Worm (Caenorhabditis elegans) whole organism, young adult: ENCODE measurements around the gene crh-2.

Experiments used
- C17E4.6 ChIP-seq: fragments of 200-800 bp; sonication (Bioruptor generic); IDR thresholded peaks from 2 replicates; pipeline ENCODE4 v1.3.6; 2022; ENCODE audit warnings: missing genetic modification reagents, missing genetic modification characterization, missing compliant biosample characterization
- K12H6.12 ChIP-seq: fragments of 200-800 bp; sonication (Bioruptor generic); optimal IDR thresholded peaks from 2 replicates; lab custom pipeline; 2018; ENCODE audit warnings: mild to moderate bottlenecking, missing genetic modification characterization, missing compliant biosample characterization
- T26A5.8 ChIP-seq: sonication (generic microtip); optimal IDR thresholded peaks from 2 replicates; lab custom pipeline; 2016; ENCODE audit warnings: missing genetic modification characterization, missing compliant biosample characterization
- akir-1 ChIP-seq: fragments of 200-800 bp; sonication (Bioruptor generic); optimal IDR thresholded peaks from 2 replicates; lab custom pipeline; 2018; ENCODE audit warnings: mild to moderate bottlenecking, missing genetic modification characterization, moderate library complexity, missing compliant biosample characterization
- ama-1 ChIP-seq, 3 experiments: fragments of 150-350 bp in 1 of 3; sonication (generic microtip) in 2 of 3; optimal IDR thresholded peaks; 2 replicates each; lab custom pipeline; 2014 to 2018; ENCODE audit warnings: missing biosample characterization in 2 of 3, missing genetic modification characterization in 2 of 3, missing genetic modification reagents in 2 of 3
- bed-2 ChIP-seq: fragments of 200-800 bp; sonication (Bioruptor generic); IDR thresholded peaks from 2 replicates; pipeline ENCODE4 v1.3.6; 2022; ENCODE audit warnings: missing genetic modification reagents, missing genetic modification characterization, missing compliant biosample characterization
- efl-1 ChIP-seq: fragments of 150-350 bp; optimal IDR thresholded peaks from 2 replicates; lab custom pipeline; 2014; ENCODE audit warnings: missing biosample characterization, missing genetic modification reagents, missing genetic modification characterization
- fkh-3 ChIP-seq: sonication (generic microtip); optimal IDR thresholded peaks from 2 replicates; lab custom pipeline; 2016; ENCODE audit warnings: mild to moderate bottlenecking, missing genetic modification characterization, missing compliant biosample characterization
- let-526 ChIP-seq: fragments of 200-800 bp; sonication (Bioruptor generic); IDR thresholded peaks from 2 replicates; pipeline ENCODE4 v1.3.6; 2022; ENCODE audit warnings: missing genetic modification reagents, missing genetic modification characterization, missing compliant biosample characterization
- mes-4 ChIP-seq: sonication (generic microtip); optimal IDR thresholded peaks from 2 replicates; lab custom pipeline; 2016; ENCODE audit warnings: missing genotype, missing genetic modification characterization, missing compliant biosample characterization
- nfya-2 ChIP-seq: fragments of 200-800 bp; sonication (Bioruptor generic); IDR thresholded peaks from 2 replicates; pipeline ENCODE4 v1.3.6; 2022; ENCODE audit warnings: missing genetic modification reagents, missing genetic modification characterization, missing compliant biosample characterization

- TF ChIP-seq let-526 (GFP tag; lab: Robert Waterston, UW): no peak
- no peak for TF ChIP-seq bed-2 (GFP tag; lab: Robert Waterston, UW)
- TF ChIP-seq ama-1 (optimal IDR thresholded peaks at IDR 0.05; lab: Kevin White, UChicago): no peak
- no peak for TF ChIP-seq ama-1 (GFP tag; optimal IDR thresholded peaks at IDR 0.05; lab: Kevin White, UChicago)
- TF ChIP-seq K12H6.12: no peak
- TF ChIP-seq efl-1 (GFP tag; lab: Kevin White, UChicago): no peak
- no peak for TF ChIP-seq nfya-2 (GFP tag; lab: Robert Waterston, UW)
- no peak for TF ChIP-seq mes-4 (tag; lab: Kevin White, UChicago)
- TF ChIP-seq T26A5.8 (tag; lab: Kevin White, UChicago): no peak
- TF ChIP-seq C17E4.6 (GFP tag; lab: Robert Waterston, UW): no peak
- no peak for TF ChIP-seq fkh-3 (tag; lab: Kevin White, UChicago)
- TF ChIP-seq akir-1 (GFP tag; lab: Kevin White, UChicago): no peak
These were observed 4.2 kb downstream of the crh-2 start for ce11 chrII:5183207-5183606.
